Fruit fly (Drosophila melanogaster) whole organism, embryonic: Measurements from ENCODE around the gene Roc1b.

Source experiments
- Bgb ChIP-seq: fragments of 200-800 bp; sonication (Bioruptor generic); IDR thresholded peaks from 2 replicates; pipeline ENCODE4 v1.3.6; 2022; ENCODE audit warnings: missing biosample characterization, missing genetic modification characterization; ENCODE audit not compliant: partially characterized antibody
- Blimp-1 ChIP-seq: fragments of 200-800 bp; sonication (Bioruptor generic); optimal IDR thresholded peaks from 3 replicates; lab custom pipeline; 2018; ENCODE audit warnings: missing biosample characterization, missing genetic modification characterization, mild to moderate bottlenecking, moderate library complexity, missing genetic modification reagents
- CG10274 ChIP-seq: fragments of 200-800 bp; sonication (Bioruptor generic); optimal IDR thresholded peaks from 3 replicates; lab custom pipeline; 2017; ENCODE audit warnings: missing biosample characterization, mild to moderate bottlenecking, missing genetic modification characterization
- CG1233 ChIP-seq: fragments of 200-800 bp; sonication (Bioruptor generic); optimal IDR thresholded peaks from 4 replicates; lab custom pipeline; 2018; ENCODE audit warnings: missing biosample characterization, mild to moderate bottlenecking, missing genetic modification characterization
- CG13287 ChIP-seq: fragments of 200-800 bp; sonication (Bioruptor generic); IDR thresholded peaks from 2 replicates; pipeline ENCODE4 v1.3.6; 2022; ENCODE audit warnings: missing biosample characterization, missing genetic modification characterization; ENCODE audit not compliant: partially characterized antibody
- CG15269 ChIP-seq: fragments of 200-800 bp; sonication (Bioruptor generic); optimal IDR thresholded peaks from 2 replicates; lab custom pipeline; 2018; ENCODE audit warnings: missing biosample characterization, mild to moderate bottlenecking, missing genetic modification characterization, moderate library complexity
- CG15479 ChIP-seq: fragments of 200-800 bp; sonication (Bioruptor generic); optimal IDR thresholded peaks from 3 replicates; lab custom pipeline; 2019; ENCODE audit warnings: missing biosample characterization, mild to moderate bottlenecking, missing genetic modification characterization, moderate library complexity
- CG17328 ChIP-seq: fragments of 200-800 bp; sonication (Bioruptor generic); IDR thresholded peaks from 2 replicates; pipeline ENCODE4 v1.3.6; 2022; ENCODE audit warnings: missing biosample characterization, missing genetic modification characterization
- CG31365 ChIP-seq: fragments of 200-800 bp; sonication (Bioruptor generic); optimal IDR thresholded peaks from 2 replicates; lab custom pipeline; 2018; ENCODE audit warnings: missing biosample characterization, mild to moderate bottlenecking, missing genetic modification characterization
- CG33557 ChIP-seq: fragments of 200-800 bp; sonication (Bioruptor generic); optimal IDR thresholded peaks from 2 replicates; lab custom pipeline; 2019; ENCODE audit warnings: missing biosample characterization, mild to moderate bottlenecking, missing genetic modification characterization, moderate library complexity
- CG3847 ChIP-seq: fragments of 200-800 bp; sonication (Bioruptor generic); IDR thresholded peaks from 2 replicates; pipeline ENCODE4 v1.3.6; 2022; ENCODE audit warnings: missing biosample characterization, missing genetic modification characterization
- CG4328 ChIP-seq: fragments of 200-800 bp; sonication (Bioruptor generic); optimal IDR thresholded peaks from 3 replicates; lab custom pipeline; 2017; ENCODE audit warnings: missing biosample characterization, missing genetic modification reagents, missing genetic modification characterization
- CG8388 ChIP-seq: fragments of 200-800 bp; sonication (Bioruptor generic); optimal IDR thresholded peaks from 2 replicates; lab custom pipeline; 2019; ENCODE audit warnings: missing biosample characterization, mild to moderate bottlenecking, missing genetic modification characterization, moderate library complexity
- CkIIα-i1 ChIP-seq: fragments of 200-800 bp; sonication (Bioruptor generic); IDR thresholded peaks from 2 replicates; pipeline ENCODE4 v1.3.6; 2022; ENCODE audit warnings: missing biosample characterization, missing genetic modification characterization
- Deaf1 ChIP-seq: fragments of 200-800 bp; optimal IDR thresholded peaks from 3 replicates; lab custom pipeline; 2019; ENCODE audit warnings: missing biosample characterization, mild to moderate bottlenecking, missing genetic modification characterization, moderate library complexity
- Dip3 ChIP-seq: fragments of 200-800 bp; sonication (Bioruptor generic); optimal IDR thresholded peaks from 3 replicates; lab custom pipeline; 2016; ENCODE audit warnings: missing biosample characterization, missing genetic modification characterization
- Doc3 ChIP-seq: fragments of 200-800 bp; sonication (Bioruptor generic); IDR thresholded peaks from 3 replicates; pipeline ENCODE4 v1.3.6; 2022; ENCODE audit warnings: missing biosample characterization, missing genetic modification characterization; ENCODE audit not compliant: partially characterized antibody
- Fer3 ChIP-seq: fragments of 200-800 bp; sonication (Bioruptor generic); optimal IDR thresholded peaks from 2 replicates; lab custom pipeline; 2018; ENCODE audit warnings: missing biosample characterization, mild to moderate bottlenecking, missing genetic modification characterization, moderate library complexity
- HLHmδ ChIP-seq: fragments of 200-800 bp; sonication (Bioruptor generic); optimal IDR thresholded peaks from 2 replicates; lab custom pipeline; 2018; ENCODE audit warnings: missing biosample characterization, mild to moderate bottlenecking, missing genetic modification characterization, moderate library complexity
- Hr78 ChIP-seq, 2 experiments: fragments of 200-800 bp in 1 of 2; fragments of >200 bp in 1 of 2; sonication (Bioruptor generic) in 1 of 2; optimal IDR thresholded peaks; 2 replicates each; lab custom pipeline; 2017 to 2019; ENCODE audit warnings: missing biosample characterization in 2 of 2, missing genetic modification characterization in 2 of 2, mild to moderate bottlenecking in 1 of 2, moderate library complexity in 1 of 2
- Scr ChIP-seq: fragments of 200-800 bp; sonication (Bioruptor generic); IDR thresholded peaks from 2 replicates; pipeline ENCODE4 v1.3.6; 2022; ENCODE audit warnings: missing biosample characterization, missing genetic modification characterization; ENCODE audit not compliant: partially characterized antibody
- aop ChIP-seq: fragments of 200-800 bp; sonication (Bioruptor generic); IDR thresholded peaks from 2 replicates; pipeline ENCODE4 v1.3.6; 2022; ENCODE audit warnings: missing biosample characterization, missing genetic modification characterization
- br ChIP-seq: fragments of >200 bp; optimal IDR thresholded peaks from 2 replicates; lab custom pipeline; 2017
- croc ChIP-seq: fragments of 200-800 bp; sonication (Bioruptor generic); conservative IDR thresholded peaks from 3 replicates; pipeline ENCODE4 v1.3.6; 2022; ENCODE audit warnings: missing biosample characterization, missing genetic modification characterization
- danr ChIP-seq: fragments of 200-800 bp; sonication (Bioruptor generic); IDR thresholded peaks from 2 replicates; pipeline ENCODE4 v1.3.6; 2022; ENCODE audit warnings: missing biosample characterization, missing genetic modification characterization
- dmrt99B ChIP-seq: fragments of 200-800 bp; sonication (Bioruptor generic); optimal IDR thresholded peaks from 2 replicates; lab custom pipeline; 2018; ENCODE audit warnings: missing biosample characterization, mild to moderate bottlenecking, missing genetic modification characterization, moderate library complexity
- lilli ChIP-seq: fragments of 200-800 bp; sonication (Bioruptor generic); optimal IDR thresholded peaks from 3 replicates; lab custom pipeline; 2016; ENCODE audit warnings: missing biosample characterization, missing genetic modification characterization
- p53 ChIP-seq: fragments of 200-800 bp; sonication (Bioruptor generic); optimal IDR thresholded peaks from 2 replicates; lab custom pipeline; 2016; ENCODE audit warnings: missing biosample characterization, missing genetic modification characterization
- prd ChIP-seq, 3 experiments: fragments of >200 bp in 2 of 3; fragments of 200-800 bp in 1 of 3; sonication (Bioruptor generic) in 1 of 3; optimal IDR thresholded peaks in 2 of 3; IDR thresholded peaks in 1 of 3; 2 replicates in 2 of 3; 3 replicates in 1 of 3; pipeline versions ENCODE4 v1.3.6 to Lab custom; 2017 to 2022; ENCODE audit warnings: missing biosample characterization in 1 of 3, missing genetic modification characterization in 1 of 3
- pros ChIP-seq: fragments of 200-800 bp; sonication (Bioruptor generic); optimal IDR thresholded peaks from 3 replicates; lab custom pipeline; 2019; ENCODE audit warnings: missing biosample characterization, mild to moderate bottlenecking, missing genetic modification characterization, moderate library complexity
- pum ChIP-seq: fragments of 200-800 bp; sonication (Bioruptor generic); optimal IDR thresholded peaks from 2 replicates; lab custom pipeline; 2016; ENCODE audit warnings: missing biosample characterization, missing genetic modification characterization
- pzg ChIP-seq: fragments of 200-800 bp; sonication (Bioruptor generic); optimal IDR thresholded peaks from 3 replicates; lab custom pipeline; 2018; ENCODE audit warnings: missing biosample characterization, mild to moderate bottlenecking, missing genetic modification characterization, moderate library complexity
- sens ChIP-seq: fragments of 200-800 bp; sonication (Bioruptor generic); peaks from one replicate; lab custom pipeline; 2016; ENCODE audit warnings: missing biosample characterization, missing genetic modification characterization
- sug ChIP-seq: fragments of 200-800 bp; optimal IDR thresholded peaks from 2 replicates; lab custom pipeline; 2019; ENCODE audit warnings: missing biosample characterization, mild to moderate bottlenecking, missing genetic modification characterization, moderate library complexity
- vnd ChIP-seq: fragments of 200-800 bp; sonication (Bioruptor generic); IDR thresholded peaks from 3 replicates; pipeline ENCODE4 v1.3.6; 2022; ENCODE audit warnings: missing biosample characterization, missing genetic modification characterization; ENCODE audit not compliant: partially characterized antibody
- vvl ChIP-seq: fragments of 200-800 bp; sonication (Bioruptor generic); IDR thresholded peaks from 2 replicates; pipeline ENCODE4 v1.3.6; 2022; ENCODE audit warnings: missing biosample characterization, missing genetic modification characterization
- zen ChIP-seq: fragments of 200-800 bp; sonication (Bioruptor generic); optimal IDR thresholded peaks from 3 replicates; lab custom pipeline; 2018; ENCODE audit warnings: missing biosample characterization, mild to moderate bottlenecking, missing genetic modification characterization, moderate library complexity

Gene Roc1b

dm6 chr3L:374582-374981 is 16.8 kb downstream of the Roc1b start:
- no peak for TF ChIP-seq Blimp-1 (GFP tag; lab: Kevin White, UChicago)
- no peak for TF ChIP-seq prd (optimal IDR thresholded peaks at IDR 0.05; lab: Kevin White, UChicago)
- TF ChIP-seq prd (GFP tag; IDR thresholded peaks at IDR 0.05; lab: Robert Waterston, UW): no peak
- peak; percentile 18 for TF ChIP-seq CG1233
- no peak for TF ChIP-seq Hr78 (GFP tag; optimal IDR thresholded peaks at IDR 0.05; lab: Kevin White, UChicago)
- TF ChIP-seq CG10274 (GFP tag; lab: Kevin White, UChicago): peak; percentile 55
- TF ChIP-seq dmrt99B (tag; lab: Kevin White, UChicago): no peak
- TF ChIP-seq CG31365 (tag; lab: Kevin White, UChicago): no peak
- no peak for TF ChIP-seq lilli (GFP tag; lab: Kevin White, UChicago)
- TF ChIP-seq sug (tag; lab: Kevin White, UChicago): no peak
- TF ChIP-seq vnd (GFP tag; lab: Robert Waterston, UW): no peak
- no peak for TF ChIP-seq HLHmδ (GFP tag; lab: Kevin White, UChicago)
- TF ChIP-seq sens (GFP tag; lab: Kevin White, UChicago): peak; percentile 45
- TF ChIP-seq danr (GFP tag; lab: Robert Waterston, UW): no peak
- no peak for TF ChIP-seq CG33557 (GFP tag; lab: Kevin White, UChicago)
- no peak for TF ChIP-seq CG13287 (GFP tag; lab: Robert Waterston, UW)
- TF ChIP-seq CG15479: peak; percentile 86
- no peak for TF ChIP-seq aop (GFP tag; lab: Robert Waterston, UW)
- TF ChIP-seq pum (GFP tag; lab: Kevin White, UChicago): no peak
- TF ChIP-seq br: no peak
- TF ChIP-seq Fer3 (tag; lab: Kevin White, UChicago): no peak
- no peak for TF ChIP-seq Bgb
- no peak for TF ChIP-seq Doc3 (GFP tag; lab: Robert Waterston, UW)
- TF ChIP-seq CG17328 (GFP tag; lab: Robert Waterston, UW): no peak
- no peak for TF ChIP-seq CG8388 (GFP tag; lab: Kevin White, UChicago)
- TF ChIP-seq zen (tag; lab: Kevin White, UChicago): peak; percentile 69
- TF ChIP-seq croc (GFP tag; lab: Robert Waterston, UW): no peak
- TF ChIP-seq Scr (GFP tag; lab: Robert Waterston, UW): no peak
- no peak for TF ChIP-seq CkIIα-i1 (GFP tag; lab: Robert Waterston, UW)
- TF ChIP-seq pzg (GFP tag; lab: Kevin White, UChicago): no peak

- TF ChIP-seq Deaf1 (tag; lab: Kevin White, UChicago): peak; percentile 55
- peak; percentile 78 for TF ChIP-seq pros
- TF ChIP-seq p53: no peak
- TF ChIP-seq CG15269: peak; percentile 31
- no peak for TF ChIP-seq pzg (GFP tag; lab: Kevin White, UChicago)
- TF ChIP-seq Dip3 (GFP tag; lab: Kevin White, UChicago): no peak
- no peak for TF ChIP-seq CG3847 (GFP tag; lab: Robert Waterston, UW)
- TF ChIP-seq vvl (GFP tag; lab: Robert Waterston, UW): no peak
- TF ChIP-seq CG4328: no peak
Observed at dm6 chr3L:375672-376071, 17.9 kb downstream of the Roc1b start.
